Fruit fly (Drosophila melanogaster): ENCODE data around the gene RpL13A.

Gene RpL13A

DNA sequence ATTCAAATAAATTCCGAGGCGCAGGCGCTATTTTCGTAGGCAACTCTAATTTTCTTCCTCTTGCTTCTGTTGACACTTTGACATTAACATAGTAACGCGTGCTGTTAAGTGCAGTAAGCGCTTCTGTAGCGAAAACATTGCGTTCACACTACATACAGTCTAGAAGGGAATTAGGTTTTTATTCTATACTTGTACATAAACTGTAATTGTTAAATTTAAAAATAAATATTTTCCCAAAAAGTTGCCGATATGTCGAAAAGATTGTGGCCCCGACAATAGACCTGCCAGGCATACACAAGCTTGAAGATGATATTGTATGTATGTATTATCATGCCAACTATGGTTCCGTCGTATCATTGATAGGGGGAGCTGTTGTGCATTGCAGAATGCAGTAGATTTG lies 17.8 kb upstream of the RpL13A start, which contains the start of gene asl (continued):
- TF ChIP-seq pzg (GFP tag; optimal IDR thresholded peaks at IDR 0.05) (peak; percentile 85), CG15269 (tag; optimal IDR thresholded peaks at IDR 0.05) (no peak), CG10274 (GFP tag; optimal IDR thresholded peaks at IDR 0.05) (no peak), hkb (optimal IDR thresholded peaks at IDR 0.05) (no peak), hkb (GFP tag; IDR thresholded peaks at IDR 0.05) (peak; percentile 26; the same call in 1 of the 2 replicates), Awh (GFP tag; IDR thresholded peaks at IDR 0.05) (0 out of 2 replicates have a peak, but pooled peaks have one; percentile 21), Hmx (GFP tag; optimal IDR thresholded peaks at IDR 0.05) (no peak), CG2199 (GFP tag; IDR thresholded peaks at IDR 0.05) (0 out of 3 replicates have a peak, but pooled peaks have one; percentile 20), CG1602 (GFP tag; optimal IDR thresholded peaks at IDR 0.05) (peak; percentile 38), chinmo (GFP tag; IDR thresholded peaks at IDR 0.05; ENCODE audit: partially characterized antibody) (0 out of 4 replicates have a peak, but pooled peaks have one; percentile 58), NC2β (GFP tag; optimal IDR thresholded peaks at IDR 0.05) (peak; percentile 55), Myb (GFP tag; optimal IDR thresholded peaks at IDR 0.05) (peak; percentile 44), Elba2 (GFP tag; optimal IDR thresholded peaks at IDR 0.05) (peak; percentile 96), CG10267 (tag; optimal IDR thresholded peaks at IDR 0.05) (peak; percentile 80), vfl (GFP tag; optimal IDR thresholded peaks at IDR 0.05) (peak; percentile 16), Lpt (GFP tag; optimal IDR thresholded peaks at IDR 0.05) (no peak), CG3163 (GFP tag; optimal IDR thresholded peaks at IDR 0.05) (peak; percentile 24), CG10979 (tag; optimal IDR thresholded peaks at IDR 0.05) (peak; percentile 58), gfzf (GFP tag; optimal IDR thresholded peaks at IDR 0.05) (peak; percentile 37), dati (GFP tag; IDR thresholded peaks at IDR 0.05) (0 out of 2 replicates have a peak, but pooled peaks have one; percentile 25), disco-r (GFP tag; optimal IDR thresholded peaks at IDR 0.05) (peak; percentile 54), CG6654 (GFP tag; optimal IDR thresholded peaks at IDR 0.05) (peak; percentile 38), MBD-R2 (GFP tag; IDR thresholded peaks at IDR 0.05) (peak; percentile 86), z (GFP tag; IDR thresholded peaks at IDR 0.05) (no peak), CG4328 (GFP tag; optimal IDR thresholded peaks at IDR 0.05) (peak; percentile 7), Ssrp (tag; optimal IDR thresholded peaks at IDR 0.05) (peak; percentile 57), CG7839 (tag; optimal IDR thresholded peaks at IDR 0.05) (no peak), sens-2 (GFP tag; IDR thresholded peaks at IDR 0.05) (no peak), dmrt99B (tag; optimal IDR thresholded peaks at IDR 0.05) (no peak), cad (GFP tag; optimal IDR thresholded peaks at IDR 0.05) (no peak), CG1529 (GFP tag; optimal IDR thresholded peaks at IDR 0.05) (no peak), gem (tag; optimal IDR thresholded peaks at IDR 0.05) (peak; percentile 79), hb (GFP tag; IDR thresholded peaks at IDR 0.05; ENCODE audit: partially characterized antibody) (no peak), Neu2 (GFP tag; optimal IDR thresholded peaks at IDR 0.05; ENCODE audit: borderline replicate concordance) (no peak), E2f2 (GFP tag; IDR thresholded peaks at IDR 0.05) (peak; percentile 84), sens (GFP tag) (peak; percentile 93), CG2889 (GFP tag; IDR thresholded peaks at IDR 0.05) (no peak), Camta (GFP tag; optimal IDR thresholded peaks at IDR 0.05) (peak; percentile 56), CG12391 (tag; optimal IDR thresholded peaks at IDR 0.05) (peak; percentile 78), Lhr (GFP tag; optimal IDR thresholded peaks at IDR 0.05) (peak; percentile 59), CG1024 (GFP tag; IDR thresholded peaks at IDR 0.05) (peak; percentile 37; the same call in 1 of the 2 replicates), CG9437 (GFP tag; optimal IDR thresholded peaks at IDR 0.05) (peak; percentile 46), Asciz (GFP tag; optimal IDR thresholded peaks at IDR 0.05) (peak; percentile 36), CG13123 (GFP tag; optimal IDR thresholded peaks at IDR 0.05) (peak; percentile 62), CkIIα-i1 (GFP tag; IDR thresholded peaks at IDR 0.05) (no peak), trh (GFP tag; optimal IDR thresholded peaks at IDR 0.05) (no peak), NFAT (GFP tag; IDR thresholded peaks at IDR 0.05) (no peak), shn (GFP tag; optimal IDR thresholded peaks at IDR 0.05) (peak; percentile 25), CG1233 (GFP tag; optimal IDR thresholded peaks at IDR 0.05) (peak; percentile 49), Fer3 (tag; optimal IDR thresholded peaks at IDR 0.05) (peak; percentile 60), ham (GFP tag; IDR thresholded peaks at IDR 0.05) (no peak), Xrp1 (GFP tag; IDR thresholded peaks at IDR 0.05) (peak; percentile 56)

Measured in whole organism, embryonic.